Worm (Caenorhabditis elegans) whole organism, L2 larva: ENCODE data around the gene C07D10.6.

Experiments
- F13H6.1 ChIP-seq: sonication (generic microtip); optimal IDR thresholded peaks from 2 replicates; lab custom pipeline; 2016; ENCODE audit warnings: missing genetic modification characterization, missing compliant biosample characterization
- ceh-82 ChIP-seq: fragments of 150-350 bp; optimal IDR thresholded peaks from 2 replicates; lab custom pipeline; 2014; ENCODE audit warnings: missing biosample characterization, missing genetic modification characterization
- gmeb-1 ChIP-seq: fragments of 150-350 bp; optimal IDR thresholded peaks from 2 replicates; lab custom pipeline; 2014; ENCODE audit warnings: missing biosample characterization, missing genetic modification characterization
- lin-11 ChIP-seq: fragments of 150-350 bp; sonication (generic microtip); optimal IDR thresholded peaks from 2 replicates; lab custom pipeline; 2014; ENCODE audit warnings: missing biosample characterization, missing genetic modification characterization, inconsistent platforms, mixed read lengths
- nhr-12 ChIP-seq: fragments of 150-350 bp; optimal IDR thresholded peaks from 2 replicates; lab custom pipeline; 2014; ENCODE audit warnings: missing biosample characterization, missing genetic modification characterization
- nhr-237 ChIP-seq: fragments of 150-350 bp; optimal IDR thresholded peaks from 2 replicates; lab custom pipeline; 2014; ENCODE audit warnings: missing biosample characterization, missing genetic modification characterization
- nhr-77 ChIP-seq: fragments of 150-350 bp; optimal IDR thresholded peaks from 2 replicates; lab custom pipeline; 2014; ENCODE audit warnings: missing biosample characterization, missing genetic modification characterization
- sem-4 ChIP-seq: fragments of 150-350 bp; optimal IDR thresholded peaks from 2 replicates; lab custom pipeline; 2014; ENCODE audit warnings: missing biosample characterization, missing genetic modification reagents, missing genetic modification characterization
- snpc-4 ChIP-seq: fragments of 150-350 bp; optimal IDR thresholded peaks from 2 replicates; lab custom pipeline; 2014; ENCODE audit warnings: missing biosample characterization, missing genetic modification characterization
- ztf-11 ChIP-seq: sonication (generic microtip); optimal IDR thresholded peaks from 2 replicates; lab custom pipeline; 2017; ENCODE audit warnings: missing biosample characterization, missing genetic modification characterization

DNA sequence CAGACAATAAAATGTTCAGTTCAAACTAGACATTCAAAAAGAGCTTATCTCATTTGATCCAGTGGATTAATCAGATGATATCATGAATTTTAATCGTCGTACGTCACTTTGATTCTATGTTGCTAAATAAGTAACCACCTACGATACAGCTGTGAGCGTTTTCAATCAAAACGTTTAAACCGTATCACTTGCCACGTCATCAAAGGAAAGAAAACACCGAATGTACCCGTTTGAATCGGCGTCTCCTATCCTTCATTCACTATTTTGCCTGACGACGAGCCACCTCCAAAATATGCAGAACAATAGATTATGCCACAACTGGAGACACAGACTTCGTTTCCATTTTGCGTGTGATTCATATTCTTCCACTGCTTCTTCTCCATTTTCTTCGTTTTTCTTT lies 33.3 kb upstream of the C07D10.6 start:
- TF ChIP-seq sem-4 (tag; lab: Kevin White, UChicago) (no peak), lin-11 (tag; lab: Kevin White, UChicago) (no peak), snpc-4 (no peak), nhr-77 (no peak), nhr-12 (no peak), ztf-11 (tag; lab: Kevin White, UChicago) (no peak), gmeb-1 (tag; lab: Kevin White, UChicago) (no peak), nhr-237 (tag; lab: Kevin White, UChicago) (no peak), F13H6.1 (no peak), ceh-82 (tag; lab: Kevin White, UChicago) (no peak)
